Worm (Caenorhabditis elegans): ENCODE results near the gene rfip-2.

The rfip-2 gene

DNA sequence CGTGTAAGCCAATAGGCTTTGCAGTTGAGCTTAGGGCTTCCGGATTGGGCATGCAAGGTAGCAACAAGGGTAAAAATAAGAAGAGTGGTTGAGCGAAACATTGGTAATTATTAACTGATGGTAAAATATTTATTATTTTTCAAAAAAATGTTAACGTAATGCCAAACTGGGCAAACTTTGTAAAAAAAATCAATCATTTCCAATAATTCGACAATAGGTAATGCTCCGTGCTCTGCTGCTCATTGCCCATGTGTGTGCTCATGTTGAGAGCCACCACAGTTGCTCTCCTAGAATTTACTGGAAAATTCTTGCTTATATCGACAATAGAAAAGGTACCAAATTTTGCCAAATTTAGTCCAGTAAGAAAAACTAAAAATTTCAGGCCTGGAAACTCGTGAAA lies 43.0 kb upstream of the rfip-2 start, which contains the start of the genes T02H6.10 and T02H6.8:
T02H6.10 (minus strand) TSS at position 101 of the 400 bp plus-strand sequence.
T02H6.8 (plus strand) TSS at position 221 of the 400 bp plus-strand sequence.
- no peak for TF ChIP-seq nhr-76 (tag; optimal IDR thresholded peaks at IDR 0.05)
- TF ChIP-seq pqm-1 (tag; optimal IDR thresholded peaks at IDR 0.05), result no peak
- no peak for TF ChIP-seq nhr-28 (tag; optimal IDR thresholded peaks at IDR 0.05)
- TF ChIP-seq mml-1 (tag; optimal IDR thresholded peaks at IDR 0.05), result no peak
- TF ChIP-seq ceh-28 (tag; optimal IDR thresholded peaks at IDR 0.05), result no peak
- TF ChIP-seq tbx-2 (tag; optimal IDR thresholded peaks at IDR 0.05), result no peak
- TF ChIP-seq ztf-11 (tag; optimal IDR thresholded peaks at IDR 0.05), result no peak
- no peak for TF ChIP-seq nhr-77 (tag; optimal IDR thresholded peaks at IDR 0.05)
- no peak for TF ChIP-seq unc-39 (tag; optimal IDR thresholded peaks at IDR 0.05)
- no peak for TF ChIP-seq aly-2 (tag; optimal IDR thresholded peaks at IDR 0.05)
- TF ChIP-seq hmg-11 (tag; optimal IDR thresholded peaks at IDR 0.05), result no peak
- no peak for TF ChIP-seq ceh-16 (tag; optimal IDR thresholded peaks at IDR 0.05)
- TF ChIP-seq egl-27 (tag; optimal IDR thresholded peaks at IDR 0.05), result no peak
- TF ChIP-seq nhr-23 (tag; optimal IDR thresholded peaks at IDR 0.05), result no peak

DNA sequence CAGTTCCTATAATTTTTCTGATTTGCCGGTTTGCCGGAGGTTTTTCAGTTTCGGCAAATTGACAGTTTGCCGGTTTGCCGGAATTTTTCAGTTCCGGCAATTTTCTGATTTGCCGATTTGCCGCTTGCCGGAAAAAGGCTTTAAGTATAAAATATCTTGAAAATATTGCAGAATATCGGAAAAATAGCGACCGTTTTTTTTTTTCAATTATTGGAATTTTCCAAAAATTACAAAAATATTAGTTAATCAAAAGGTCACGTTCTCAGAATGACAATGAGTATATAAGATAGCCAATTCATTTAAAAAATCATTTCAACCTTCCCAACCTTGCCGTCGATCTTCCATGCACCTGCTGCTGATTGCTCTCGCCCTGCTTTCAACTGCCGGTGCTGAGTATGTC lies 41.3 kb upstream of the rfip-2 start, which contains the start of gene T02H6.7:
T02H6.7 (plus strand) TSS at position 301 of the 400 bp plus-strand sequence.
- TF ChIP-seq elt-1 (tag; optimal IDR thresholded peaks at IDR 0.05) (no peak), zag-1 (tag; optimal IDR thresholded peaks at IDR 0.05) (no peak), nhr-12 (tag; optimal IDR thresholded peaks at IDR 0.05) (no peak), lin-15B (tag; optimal IDR thresholded peaks at IDR 0.05) (no peak), pha-4 (tag; optimal IDR thresholded peaks at IDR 0.05) (no peak), sea-2 (GFP tag; optimal IDR thresholded peaks at IDR 0.05) (no peak)

DNA sequence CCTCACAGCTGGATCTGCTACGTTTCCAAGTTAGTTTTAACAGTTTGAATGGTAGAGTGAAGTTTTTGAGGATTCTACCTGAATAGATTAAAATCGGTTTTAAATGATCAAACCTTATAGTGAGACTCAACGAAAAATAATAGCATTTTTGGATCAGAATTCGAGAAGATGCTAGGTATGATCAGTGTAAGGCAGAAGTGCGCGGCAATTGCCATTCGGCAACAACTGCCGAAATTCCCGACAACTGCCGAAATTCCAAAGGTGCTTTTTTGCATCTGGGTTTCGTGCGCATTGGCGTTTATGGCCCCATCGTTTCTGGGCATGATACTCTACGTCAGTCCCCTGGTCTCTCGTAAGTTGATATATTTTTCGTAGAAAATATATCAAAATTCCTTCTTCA lies 40.1 kb upstream of the rfip-2 start, which contains the start of gene T02H6.6:
T02H6.6 (plus strand) TSS at position 301 of the 400 bp plus-strand sequence.
- TF ChIP-seq eor-1 (tag; optimal IDR thresholded peaks at IDR 0.05) (no peak), ZK546.5 (tag; optimal IDR thresholded peaks at IDR 0.05) (no peak), ceh-28 (tag; optimal IDR thresholded peaks at IDR 0.05) (no peak)

DNA sequence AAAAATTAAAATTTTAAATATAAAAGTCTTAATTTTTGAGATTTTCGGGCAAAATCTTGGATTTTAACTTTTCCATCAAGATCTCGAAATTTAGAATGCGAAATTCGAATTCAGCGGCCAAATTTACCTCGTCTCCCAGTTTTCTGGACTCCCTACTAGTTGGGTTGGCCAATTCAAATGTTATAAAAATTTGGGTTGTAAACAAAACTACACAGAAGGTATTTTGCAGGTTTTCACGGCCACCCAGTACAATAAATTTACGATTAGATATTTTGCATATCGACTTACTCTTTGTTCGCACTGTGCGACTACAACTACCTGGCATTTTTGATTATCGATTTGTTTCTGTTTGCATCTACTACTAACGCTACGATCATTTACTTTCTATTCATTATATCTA lies 38.8 kb upstream of the rfip-2 start, which contains the start of gene T02H6.5:
T02H6.5 (plus strand) TSS at position 301 of the 400 bp plus-strand sequence.
- TF ChIP-seq lin-39 (tag; optimal IDR thresholded peaks at IDR 0.05) (no peak), nhr-25 (tag; optimal IDR thresholded peaks at IDR 0.05) (no peak), nhr-11 (tag; optimal IDR thresholded peaks at IDR 0.05) (no peak), ceh-16 (tag; optimal IDR thresholded peaks at IDR 0.05) (no peak), pqm-1 (tag; optimal IDR thresholded peaks at IDR 0.05) (no peak), aly-2 (tag; optimal IDR thresholded peaks at IDR 0.05) (no peak), hmg-11 (tag; optimal IDR thresholded peaks at IDR 0.05) (no peak), ZK546.5 (tag; optimal IDR thresholded peaks at IDR 0.05) (no peak), nhr-237 (tag; optimal IDR thresholded peaks at IDR 0.05) (no peak), nhr-76 (tag; optimal IDR thresholded peaks at IDR 0.05) (no peak), ama-1 (optimal IDR thresholded peaks at IDR 0.05) (no peak), eor-1 (tag; optimal IDR thresholded peaks at IDR 0.05) (no peak), lsy-12 (tag; optimal IDR thresholded peaks at IDR 0.05) (no peak), nfya-1 (tag; optimal IDR thresholded peaks at IDR 0.05; ENCODE audit: insufficient read depth) (no peak), snpc-4 (tag; optimal IDR thresholded peaks at IDR 0.05) (no peak), fkh-10 (GFP tag; optimal IDR thresholded peaks at IDR 0.05) (no peak), ceh-9 (tag; optimal IDR thresholded peaks at IDR 0.05) (no peak), elt-3 (tag; optimal IDR thresholded peaks at IDR 0.05) (no peak), nhr-43 (tag; optimal IDR thresholded peaks at IDR 0.05; ENCODE audit: poor library complexity, severe bottlenecking) (no peak)

DNA sequence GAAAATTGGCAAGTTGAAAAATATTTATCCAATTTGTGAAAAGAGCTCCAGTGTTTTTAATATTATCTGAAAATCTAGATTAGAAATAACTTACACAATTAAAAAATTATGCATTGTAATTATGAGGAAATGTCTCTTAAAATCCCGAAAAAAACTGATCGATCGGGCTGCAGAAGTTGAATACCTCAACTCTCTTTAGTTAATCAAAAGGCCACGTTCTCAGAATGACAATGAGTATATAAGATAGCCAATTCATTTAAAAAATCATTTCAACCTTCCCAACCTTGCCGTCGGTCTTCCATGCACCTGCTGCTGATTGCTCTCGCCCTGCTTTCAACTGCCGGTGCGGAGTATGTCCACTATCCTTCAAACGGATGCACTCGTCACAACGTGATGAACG lies 33.8 kb upstream of the rfip-2 start, which contains the start of gene T02H6.4:
T02H6.4 (plus strand) TSS at position 301 of the 400 bp plus-strand sequence.
- TF ChIP-seq ceh-9 (tag; optimal IDR thresholded peaks at IDR 0.05), result no peak
- no peak for TF ChIP-seq pqm-1 (tag; optimal IDR thresholded peaks at IDR 0.05)
- no peak for TF ChIP-seq R02D3.7 (tag; optimal IDR thresholded peaks at IDR 0.05)
- no peak for TF ChIP-seq unc-39 (tag; optimal IDR thresholded peaks at IDR 0.05)
- no peak for TF ChIP-seq egl-5 (tag; optimal IDR thresholded peaks at IDR 0.05)
- TF ChIP-seq jun-1 (tag; optimal IDR thresholded peaks at IDR 0.05), result no peak

Measured in whole organism, L3 larva.